Worm (Caenorhabditis elegans) whole organism, L1 larva: ENCODE results near the gene K08E4.7.

Experiments
- C04F5.9 ChIP-seq: sonication (generic microtip); optimal IDR thresholded peaks from 2 replicates; lab custom pipeline; 2016; ENCODE audit warnings: missing genetic modification characterization, missing compliant biosample characterization
- C34B4.2 ChIP-seq: sonication (generic microtip); optimal IDR thresholded peaks from 2 replicates; lab custom pipeline; 2017; ENCODE audit warnings: mild to moderate bottlenecking, missing genetic modification characterization, missing compliant biosample characterization
- Y116A8C.19 ChIP-seq: sonication (generic microtip); optimal IDR thresholded peaks from 2 replicates; lab custom pipeline; 2016; ENCODE audit warnings: missing compliant biosample characterization, missing genetic modification characterization, borderline replicate concordance
- aha-1 ChIP-seq: fragments of 150-350 bp; optimal IDR thresholded peaks from 2 replicates; lab custom pipeline; 2014; ENCODE audit warnings: missing biosample characterization, missing genetic modification characterization
- alr-1 ChIP-seq: fragments of 200-800 bp; sonication (Bioruptor generic); optimal IDR thresholded peaks from 2 replicates; lab custom pipeline; 2018; ENCODE audit warnings: borderline replicate concordance, mild to moderate bottlenecking, missing genetic modification characterization, missing compliant biosample characterization
- ama-1 ChIP-seq: fragments of 150-350 bp; optimal IDR thresholded peaks from 2 replicates; lab custom pipeline; 2014
- blmp-1 ChIP-seq: fragments of 150-350 bp; optimal IDR thresholded peaks from 2 replicates; lab custom pipeline; 2014; ENCODE audit warnings: missing biosample characterization, missing genetic modification characterization
- ceh-63 ChIP-seq: fragments of 200-800 bp; sonication (Bioruptor generic); optimal IDR thresholded peaks from 2 replicates; lab custom pipeline; 2018; ENCODE audit warnings: mild to moderate bottlenecking, missing genetic modification characterization, missing compliant biosample characterization
- ceh-90 ChIP-seq: sonication (generic microtip); optimal IDR thresholded peaks from 2 replicates; lab custom pipeline; 2016; ENCODE audit warnings: missing genetic modification characterization, missing compliant biosample characterization
- ces-1 ChIP-seq: fragments of 150-350 bp; optimal IDR thresholded peaks from 2 replicates; lab custom pipeline; 2014; ENCODE audit warnings: missing biosample characterization, missing genetic modification reagents, missing genetic modification characterization
- dpl-1 ChIP-seq, 3 experiments: fragments of 150-350 bp in 2 of 3; sonication (generic microtip) in 1 of 3; optimal IDR thresholded peaks; 2 replicates each; lab custom pipeline; 2014 to 2017; ENCODE audit warnings: missing biosample characterization in 3 of 3, missing genetic modification characterization in 3 of 3, missing genetic modification reagents in 3 of 3
- egl-13 ChIP-seq: sonication (generic microtip); optimal IDR thresholded peaks from 2 replicates; lab custom pipeline; 2016; ENCODE audit warnings: missing genotype, missing genetic modification reagents, missing genetic modification characterization, missing compliant biosample characterization
- elt-2 ChIP-seq: sonication (generic microtip); optimal IDR thresholded peaks from 2 replicates; lab custom pipeline; 2016; ENCODE audit warnings: missing genetic modification characterization, mild to moderate bottlenecking, inconsistent platforms, missing compliant biosample characterization, missing genetic modification reagents
- elt-3 ChIP-seq, 6 experiments: fragments of 150-350 bp in 1 of 6; sonication (generic microtip); optimal IDR thresholded peaks; 2 replicates each; lab custom pipeline; 2017 to 2018; ENCODE audit warnings: missing biosample characterization in 6 of 6, missing genetic modification characterization in 6 of 6, inconsistent platforms in 1 of 6
- ets-5 ChIP-seq: fragments of 200-800 bp; sonication (Bioruptor generic); IDR thresholded peaks from 2 replicates; pipeline ENCODE4 v1.3.6; 2022; ENCODE audit warnings: missing genetic modification characterization, missing compliant biosample characterization
- fkh-10 ChIP-seq: sonication (generic microtip); optimal IDR thresholded peaks from 2 replicates; lab custom pipeline; 2017; ENCODE audit warnings: missing biosample characterization, missing genetic modification reagents, missing genetic modification characterization
- fkh-4 ChIP-seq: sonication (generic microtip); optimal IDR thresholded peaks from 2 replicates; lab custom pipeline; 2016; ENCODE audit warnings: missing compliant biosample characterization, missing genetic modification characterization, borderline replicate concordance
- isw-1 ChIP-seq: fragments of 200-800 bp; sonication (Bioruptor generic); IDR thresholded peaks from 2 replicates; pipeline ENCODE4 v1.3.6; 2022; ENCODE audit warnings: missing genetic modification characterization, missing compliant biosample characterization
- lin-13 ChIP-seq: fragments of 150-350 bp; optimal IDR thresholded peaks from 2 replicates; lab custom pipeline; 2014; ENCODE audit warnings: missing biosample characterization, missing genetic modification reagents, missing genetic modification characterization
- lin-14 ChIP-seq: fragments of 200-800 bp; sonication (Bioruptor generic); optimal IDR thresholded peaks from 2 replicates; lab custom pipeline; 2018; ENCODE audit warnings: mild to moderate bottlenecking, missing genetic modification characterization, moderate library complexity, missing compliant biosample characterization
- lin-15B ChIP-seq: fragments of 150-350 bp; sonication (generic microtip); optimal IDR thresholded peaks from 3 replicates; lab custom pipeline; 2014; ENCODE audit warnings: missing biosample characterization, missing genetic modification characterization
- lin-35 ChIP-seq, 2 experiments: fragments of 150-350 bp; optimal IDR thresholded peaks; 2 replicates each; lab custom pipeline; 2014; ENCODE audit warnings: missing biosample characterization in 2 of 2, missing genetic modification characterization in 2 of 2, missing genetic modification reagents in 2 of 2
- lir-3 ChIP-seq: sonication (generic microtip); optimal IDR thresholded peaks from 2 replicates; lab custom pipeline; 2016; ENCODE audit warnings: mild to moderate bottlenecking, missing genetic modification characterization, moderate library complexity, missing compliant biosample characterization; ENCODE audit not compliant: poor library complexity
- mdl-1 ChIP-seq, 2 experiments: fragments of 150-350 bp; optimal IDR thresholded peaks; 2 replicates each; lab custom pipeline; 2014 to 2017; ENCODE audit warnings: missing biosample characterization in 2 of 2, missing genetic modification characterization in 2 of 2, inconsistent platforms in 1 of 2
- mef-2 ChIP-seq: fragments of 150-350 bp; optimal IDR thresholded peaks from 2 replicates; lab custom pipeline; 2014; ENCODE audit warnings: missing biosample characterization, missing genetic modification characterization
- mep-1 ChIP-seq: fragments of 150-350 bp; optimal IDR thresholded peaks from 2 replicates; lab custom pipeline; 2014; ENCODE audit warnings: missing biosample characterization, missing genetic modification characterization
- nhr-11 ChIP-seq: fragments of 150-350 bp; optimal IDR thresholded peaks from 2 replicates; lab custom pipeline; 2014; ENCODE audit warnings: missing biosample characterization, missing genetic modification characterization
- nhr-12 ChIP-seq: sonication (generic microtip); optimal IDR thresholded peaks from 2 replicates; lab custom pipeline; 2017; ENCODE audit warnings: missing biosample characterization, missing genetic modification characterization
- nhr-237 ChIP-seq: fragments of 150-350 bp; optimal IDR thresholded peaks from 2 replicates; lab custom pipeline; 2014; ENCODE audit warnings: missing biosample characterization, missing genetic modification characterization
- nhr-28 ChIP-seq: fragments of 150-350 bp; optimal IDR thresholded peaks from 2 replicates; lab custom pipeline; 2014; ENCODE audit warnings: missing biosample characterization, missing genetic modification characterization
- nhr-47 ChIP-seq: sonication (generic microtip); optimal IDR thresholded peaks from 2 replicates; lab custom pipeline; 2016; ENCODE audit warnings: mild to moderate bottlenecking, missing genetic modification characterization, moderate library complexity, missing compliant biosample characterization
- nhr-71 ChIP-seq: sonication (generic microtip); optimal IDR thresholded peaks from 2 replicates; lab custom pipeline; 2016; ENCODE audit warnings: mild to moderate bottlenecking, missing genetic modification characterization, moderate library complexity, missing compliant biosample characterization
- nhr-76 ChIP-seq: sonication (generic microtip); optimal IDR thresholded peaks from 2 replicates; lab custom pipeline; 2017; ENCODE audit warnings: missing biosample characterization, missing genetic modification characterization
- nhr-77 ChIP-seq: fragments of 150-350 bp; optimal IDR thresholded peaks from 2 replicates; lab custom pipeline; 2014; ENCODE audit warnings: missing biosample characterization, missing genetic modification characterization
- nhr-84 ChIP-seq: sonication (generic microtip); optimal IDR thresholded peaks from 2 replicates; lab custom pipeline; 2017; ENCODE audit warnings: missing biosample characterization, missing genetic modification characterization
- nhr-85 ChIP-seq: sonication (generic microtip); peaks from one replicate; lab custom pipeline; 2016; ENCODE audit warnings: missing genetic modification characterization, inconsistent platforms, missing compliant biosample characterization
- pag-3 ChIP-seq: sonication (generic microtip); optimal IDR thresholded peaks from 2 replicates; lab custom pipeline; 2017; ENCODE audit warnings: missing genetic modification characterization, mild to moderate bottlenecking, missing compliant biosample characterization, antibody characterized with exemption, borderline replicate concordance; ENCODE audit not compliant: insufficient read depth
- skn-1 ChIP-seq: fragments of 150-350 bp; optimal IDR thresholded peaks from 2 replicates; lab custom pipeline; 2014; ENCODE audit warnings: missing biosample characterization, missing genetic modification characterization
- snpc-4 ChIP-seq: fragments of 150-350 bp; optimal IDR thresholded peaks from 2 replicates; lab custom pipeline; 2014; ENCODE audit warnings: missing biosample characterization, missing genetic modification characterization
- sox-4 ChIP-seq: sonication (generic microtip); optimal IDR thresholded peaks from 2 replicates; lab custom pipeline; 2016; ENCODE audit warnings: missing genetic modification characterization, missing compliant biosample characterization
- sup-37 ChIP-seq: fragments of 200-800 bp; sonication (Bioruptor generic); optimal IDR thresholded peaks from 2 replicates; lab custom pipeline; 2018; ENCODE audit warnings: mild to moderate bottlenecking, missing genetic modification characterization, missing compliant biosample characterization
- swsn-7 ChIP-seq: sonication (generic microtip); optimal IDR thresholded peaks from 2 replicates; lab custom pipeline; 2016; ENCODE audit warnings: missing genetic modification characterization, missing compliant biosample characterization
- tbx-2 ChIP-seq: sonication (generic microtip); optimal IDR thresholded peaks from 2 replicates; lab custom pipeline; 2016; ENCODE audit warnings: missing genetic modification characterization, missing compliant biosample characterization
- tlp-1 ChIP-seq: fragments of 150-350 bp; optimal IDR thresholded peaks from 2 replicates; lab custom pipeline; 2014; ENCODE audit warnings: missing biosample characterization, missing genetic modification characterization
- unc-130 ChIP-seq: fragments of 150-350 bp; optimal IDR thresholded peaks from 2 replicates; lab custom pipeline; 2017; ENCODE audit warnings: missing biosample characterization, missing genetic modification characterization, inconsistent platforms
- unc-30 ChIP-seq: sonication (generic microtip); optimal IDR thresholded peaks from 2 replicates; lab custom pipeline; 2017; ENCODE audit warnings: missing biosample characterization, missing genetic modification characterization
- unc-86 ChIP-seq: sonication (generic microtip); optimal IDR thresholded peaks from 2 replicates; lab custom pipeline; 2016; ENCODE audit warnings: missing genetic modification characterization, missing compliant biosample characterization
- unc-98 ChIP-seq: fragments of 200-800 bp; sonication (Bioruptor generic); IDR thresholded peaks from 2 replicates; pipeline ENCODE4 v1.3.6; 2022; ENCODE audit warnings: missing genetic modification characterization, missing compliant biosample characterization
- ztf-11 ChIP-seq, 2 experiments: sonication (generic microtip); optimal IDR thresholded peaks; 2 replicates each; lab custom pipeline; 2016 to 2017; ENCODE audit warnings: missing genetic modification characterization in 2 of 2, missing biosample characterization in 1 of 2, missing compliant biosample characterization in 1 of 2
- ztf-4 ChIP-seq: fragments of 150-350 bp; optimal IDR thresholded peaks from 2 replicates; lab custom pipeline; 2014; ENCODE audit warnings: missing biosample characterization, missing genetic modification characterization

K08E4.7 gene

DNA sequence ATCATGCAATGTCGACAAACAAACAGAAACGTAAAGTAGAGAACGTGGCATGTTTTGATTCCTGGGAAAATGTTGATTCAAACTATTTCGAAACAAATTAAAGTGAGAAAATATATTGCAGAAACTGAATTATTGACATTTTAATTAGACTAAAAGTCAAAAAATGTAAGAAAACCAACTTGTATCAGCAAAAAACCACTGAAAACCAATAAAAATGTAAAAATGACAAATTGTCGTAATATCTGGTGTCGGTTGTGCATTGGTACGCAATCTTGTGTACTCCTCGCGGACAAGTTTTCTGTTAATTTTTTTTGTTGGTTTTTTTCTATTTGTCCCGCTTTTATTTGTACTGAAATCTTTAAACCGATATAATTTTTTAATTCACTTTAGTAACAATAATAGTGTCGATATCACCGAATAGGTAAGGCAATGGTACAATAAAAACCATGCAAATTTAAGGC, 45.8 kb upstream of the K08E4.7 start, which contains the start of gene T12G3.11 (continued):
- TF ChIP-seq ets-5 (GFP tag; lab: Robert Waterston, UW): no peak
- TF ChIP-seq unc-30 (tag; lab: Kevin White, UChicago): no peak
- no peak for TF ChIP-seq ceh-63 (GFP tag; lab: Kevin White, UChicago)
- no peak for TF ChIP-seq nhr-28
- TF ChIP-seq mef-2 (tag; lab: Kevin White, UChicago): no peak
- no peak for TF ChIP-seq nhr-85 (tag; lab: Kevin White, UChicago)
- no peak for TF ChIP-seq ces-1 (GFP tag; lab: Kevin White, UChicago)
- TF ChIP-seq ztf-11 (tag; optimal IDR thresholded peaks at IDR 0.05; lab: Kevin White, UChicago): no peak
- no peak for TF ChIP-seq snpc-4 (tag; lab: Kevin White, UChicago)
- TF ChIP-seq sup-37 (GFP tag; lab: Kevin White, UChicago): no peak
- TF ChIP-seq nhr-76 (tag; lab: Kevin White, UChicago): no peak
- TF ChIP-seq fkh-4 (tag; lab: Kevin White, UChicago): no peak
- peak; percentile 10 for TF ChIP-seq lin-15B (tag; lab: Kevin White, UChicago)
- peak; percentile 62 for TF ChIP-seq nhr-71 (tag; lab: Kevin White, UChicago)
- TF ChIP-seq lin-13 (GFP tag; lab: Kevin White, UChicago): no peak
- TF ChIP-seq pag-3 (tag; lab: Kevin White, UChicago): no peak
- no peak for TF ChIP-seq Y116A8C.19
- no peak for TF ChIP-seq egl-13 (tag; lab: Kevin White, UChicago)
- no peak for TF ChIP-seq nhr-77 (tag; lab: Kevin White, UChicago)
- TF ChIP-seq ceh-90: no peak
- TF ChIP-seq isw-1 (GFP tag; lab: Robert Waterston, UW): no peak
- peak; percentile 59 for TF ChIP-seq swsn-7 (tag; lab: Kevin White, UChicago)
- TF ChIP-seq lin-35 (GFP tag; optimal IDR thresholded peaks at IDR 0.05; lab: Kevin White, UChicago): peak; percentile 49 to 55
- no peak for TF ChIP-seq alr-1 (tag; lab: Kevin White, UChicago)
- no peak for TF ChIP-seq C04F5.9 (tag; lab: Kevin White, UChicago)
- peak in 1 of 2 experiments; percentile 11 for TF ChIP-seq mdl-1 (tag; optimal IDR thresholded peaks at IDR 0.05; lab: Kevin White, UChicago)
- no peak for TF ChIP-seq C34B4.2 (tag; lab: Kevin White, UChicago)
- no peak for TF ChIP-seq fkh-10 (GFP tag; lab: Kevin White, UChicago)
- no peak for TF ChIP-seq ama-1 (lab: Kevin White, UChicago)
- no peak for TF ChIP-seq aha-1
- no peak for TF ChIP-seq mep-1 (tag; lab: Kevin White, UChicago)
- peak; percentile 3 for TF ChIP-seq lir-3
- TF ChIP-seq dpl-1 (GFP tag; optimal IDR thresholded peaks at IDR 0.05; lab: Kevin White, UChicago): peak; percentile 30 to 56 (median 39)
- TF ChIP-seq ztf-4 (tag; lab: Kevin White, UChicago): no peak
- peak; percentile 31 for TF ChIP-seq skn-1 (tag; lab: Kevin White, UChicago)
- no peak for TF ChIP-seq blmp-1 (tag; lab: Kevin White, UChicago)
- TF ChIP-seq nhr-11 (tag; lab: Kevin White, UChicago): no peak
- peak; percentile 62 for TF ChIP-seq nhr-47 (tag; lab: Kevin White, UChicago)
- TF ChIP-seq tbx-2: peak; percentile 49
- no peak for TF ChIP-seq elt-2 (tag; lab: Kevin White, UChicago)
- TF ChIP-seq unc-86 (tag; lab: Kevin White, UChicago): no peak
- TF ChIP-seq unc-98: no peak
- peak in 1 of 6 experiments; percentile 19 for TF ChIP-seq elt-3 (tag; optimal IDR thresholded peaks at IDR 0.05; lab: Kevin White, UChicago)
- TF ChIP-seq tlp-1: no peak
- TF ChIP-seq nhr-12 (tag; lab: Kevin White, UChicago): no peak
- no peak for TF ChIP-seq nhr-237
- TF ChIP-seq sox-4 (tag; lab: Kevin White, UChicago): no peak
- peak; percentile 48 for TF ChIP-seq lin-14 (GFP tag; lab: Kevin White, UChicago)
- no peak for TF ChIP-seq unc-130 (tag; lab: Kevin White, UChicago)
- no peak for TF ChIP-seq nhr-84 (tag; lab: Kevin White, UChicago)
